Worm (Caenorhabditis elegans): Measurements from ENCODE around the gene Y51H4A.937.
A peak's percentile ranks its signal among the peaks of the same experiment; 100 is the strongest.

The Y51H4A.937 gene

ce11 chrIV:16492327-16492726, 36.1 kb upstream of the Y51H4A.937 start (continued):
- peak; percentile 11 for TF ChIP-seq ztf-16 (tag; optimal IDR thresholded peaks at IDR 0.05)
- TF ChIP-seq hlh-15 (tag; optimal IDR thresholded peaks at IDR 0.05) = no peak
- peak; percentile 64 for TF ChIP-seq syd-9 (tag; optimal IDR thresholded peaks at IDR 0.05)
- TF ChIP-seq ets-4 (tag; optimal IDR thresholded peaks at IDR 0.05) = peak; percentile 80
- peak; percentile 48 for TF ChIP-seq ceh-14 (tag; optimal IDR thresholded peaks at IDR 0.05)
- no peak for TF ChIP-seq ceh-9 (tag; optimal IDR thresholded peaks at IDR 0.05)
- TF ChIP-seq nfya-1 (tag; optimal IDR thresholded peaks at IDR 0.05) = peak; percentile 84
- TF ChIP-seq odd-2 (tag; optimal IDR thresholded peaks at IDR 0.05) = no peak
- no peak for TF ChIP-seq ceh-24 (tag; optimal IDR thresholded peaks at IDR 0.05)
- TF ChIP-seq hlh-13 (GFP tag; optimal IDR thresholded peaks at IDR 0.05) = no peak
- peak; percentile 92 for TF ChIP-seq tbx-2 (tag; optimal IDR thresholded peaks at IDR 0.05)
- TF ChIP-seq C08G9.2 (tag; optimal IDR thresholded peaks at IDR 0.05) = peak; percentile 58
- peak; percentile 42 for TF ChIP-seq eyg-1 (tag; optimal IDR thresholded peaks at IDR 0.05)
- TF ChIP-seq ceh-34 (tag; optimal IDR thresholded peaks at IDR 0.05) = peak; percentile 80
- peak; percentile 34 for TF ChIP-seq ceh-19 (GFP tag; optimal IDR thresholded peaks at IDR 0.05)
- TF ChIP-seq ttx-3 (tag; optimal IDR thresholded peaks at IDR 0.05) = no peak
- TF ChIP-seq gmeb-2 (tag; optimal IDR thresholded peaks at IDR 0.05) = no peak
- TF ChIP-seq C38D4.7 (GFP tag; optimal IDR thresholded peaks at IDR 0.05) = no peak
- peak; percentile 75 for TF ChIP-seq K09A11.1 (tag; optimal IDR thresholded peaks at IDR 0.05; ENCODE audit: insufficient read depth)
- TF ChIP-seq hlh-8 (tag; optimal IDR thresholded peaks at IDR 0.05) = no peak
- no peak for TF ChIP-seq mec-3 (tag; optimal IDR thresholded peaks at IDR 0.05; ENCODE audit: borderline replicate concordance)
- TF ChIP-seq fkh-6 (tag; optimal IDR thresholded peaks at IDR 0.05) = peak; percentile 45
- peak; percentile 27 for TF ChIP-seq tbx-7 (tag; optimal IDR thresholded peaks at IDR 0.05)
- peak; percentile 89 for TF ChIP-seq ceh-31 (tag; optimal IDR thresholded peaks at IDR 0.05)
- TF ChIP-seq dmd-4 (tag; optimal IDR thresholded peaks at IDR 0.05; ENCODE audit: borderline replicate concordance) = no peak
- TF ChIP-seq ceh-48 (tag; optimal IDR thresholded peaks at IDR 0.05) = peak; percentile 95
- TF ChIP-seq sox-4 (tag; optimal IDR thresholded peaks at IDR 0.05) = no peak
- TF ChIP-seq dve-1 (tag; optimal IDR thresholded peaks at IDR 0.05) = peak; percentile 78
- TF ChIP-seq pha-4 (tag; optimal IDR thresholded peaks at IDR 0.05) = no peak
- no peak for TF ChIP-seq pax-1 (tag; optimal IDR thresholded peaks at IDR 0.05)
- no peak for TF ChIP-seq pat-9 (tag; optimal IDR thresholded peaks at IDR 0.05)
- peak; percentile 49 for TF ChIP-seq ceh-2 (tag; optimal IDR thresholded peaks at IDR 0.05)

DNA sequence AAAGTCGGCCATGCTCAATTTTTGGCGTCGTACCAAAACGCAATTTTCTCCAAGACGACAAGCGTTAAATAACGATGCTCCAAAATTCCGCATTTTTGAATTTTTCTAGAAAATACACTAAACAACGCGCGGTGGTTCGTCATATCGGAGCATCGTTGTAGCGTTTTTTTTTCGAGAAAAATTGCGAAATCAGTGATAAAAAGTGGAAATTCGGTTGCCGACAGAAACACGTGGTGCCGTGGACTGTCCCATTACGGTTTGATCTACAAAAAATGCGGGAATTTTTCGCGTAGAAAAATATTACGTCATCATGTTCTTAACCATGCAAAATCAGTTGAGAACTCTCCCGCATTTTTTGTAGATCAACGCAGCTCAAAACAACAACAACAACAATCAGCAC, 35.5 kb upstream of the Y51H4A.937 start:
- no peak for TF ChIP-seq ztf-16 (tag; optimal IDR thresholded peaks at IDR 0.05)
- TF ChIP-seq tbx-7 (tag; optimal IDR thresholded peaks at IDR 0.05) = no peak
- no peak for TF ChIP-seq hlh-30 (tag; optimal IDR thresholded peaks at IDR 0.05; ENCODE audit: insufficient read depth)
- TF ChIP-seq npax-4 (tag; optimal IDR thresholded peaks at IDR 0.05) = no peak

DNA sequence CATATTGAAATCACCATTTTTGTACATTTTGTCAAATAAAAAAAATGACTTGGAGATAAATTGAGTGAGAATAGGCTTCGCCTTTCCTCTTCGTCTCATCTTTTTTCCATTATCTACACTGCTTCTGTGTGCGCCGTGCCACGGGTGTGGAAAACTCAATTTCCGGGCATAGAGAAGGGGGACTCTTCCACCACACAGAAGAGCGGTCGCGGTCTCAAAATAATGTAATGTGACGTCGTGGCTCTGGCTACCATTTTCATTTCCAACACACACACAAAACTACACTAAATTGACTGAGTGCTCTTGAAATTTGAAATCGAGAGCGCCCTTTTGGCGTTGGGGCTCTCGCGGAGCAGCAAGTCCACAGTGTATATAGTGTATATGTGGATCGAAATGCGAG, 34.5 kb upstream of the Y51H4A.937 start:
- TF ChIP-seq ceh-30 (tag; optimal IDR thresholded peaks at IDR 0.05) (no peak), ceh-31 (tag; optimal IDR thresholded peaks at IDR 0.05) (no peak), unc-42 (tag; optimal IDR thresholded peaks at IDR 0.05) (peak; percentile 91), che-1 (tag; optimal IDR thresholded peaks at IDR 0.05) (no peak), pha-2 (tag; optimal IDR thresholded peaks at IDR 0.05) (no peak)

DNA sequence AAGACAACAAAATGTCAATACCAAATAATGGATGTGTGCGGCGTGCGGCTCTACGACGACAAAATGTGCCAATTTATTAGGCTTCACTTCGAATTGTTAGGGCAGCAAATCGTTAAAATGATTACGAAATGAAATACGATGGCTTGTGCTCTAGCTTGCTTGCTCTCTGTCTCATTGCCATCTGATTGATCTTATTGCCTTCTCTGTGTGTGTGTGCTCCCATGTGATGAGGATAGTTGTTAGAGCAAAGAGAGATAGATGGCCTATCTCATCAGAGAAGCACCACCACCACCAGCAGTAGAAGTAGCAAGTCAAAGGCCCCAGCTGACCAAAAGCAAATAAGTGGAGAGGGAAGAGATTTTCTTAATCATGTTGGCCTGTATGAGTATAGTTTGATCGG, 32.0 kb upstream of the Y51H4A.937 start:
- no peak for TF ChIP-seq dmd-4 (tag; optimal IDR thresholded peaks at IDR 0.05; ENCODE audit: borderline replicate concordance)
- peak; percentile 31 for TF ChIP-seq unc-42 (tag; optimal IDR thresholded peaks at IDR 0.05)
- TF ChIP-seq ceh-18 (tag; optimal IDR thresholded peaks at IDR 0.05) = peak; percentile 23
- no peak for TF ChIP-seq pqm-1 (tag; optimal IDR thresholded peaks at IDR 0.05)
- TF ChIP-seq unc-55 (GFP tag; optimal IDR thresholded peaks at IDR 0.05) = peak; percentile 18
- TF ChIP-seq ref-2 (tag; optimal IDR thresholded peaks at IDR 0.05) = peak; percentile 2
- no peak for TF ChIP-seq ceh-9 (tag; optimal IDR thresholded peaks at IDR 0.05)
